Fruit fly (Drosophila melanogaster) Kc167 (cell line): Measurements from ENCODE around the gene CCKLR-17D1.

Experiments
- Myc ChIP-seq: fragments of >200 bp; optimal IDR thresholded peaks from 2 replicates; lab custom pipeline; 2017; ENCODE audit warnings: missing external identifiers
- Sin3A ChIP-seq: fragments of >200 bp; optimal IDR thresholded peaks from 2 replicates; lab custom pipeline; 2018; ENCODE audit warnings: missing external identifiers
- h ChIP-seq: fragments of >200 bp; optimal IDR thresholded peaks from 3 replicates; lab custom pipeline; 2018; ENCODE audit warnings: missing external identifiers
- insv ChIP-seq: fragments of >200 bp; optimal IDR thresholded peaks from 3 replicates; lab custom pipeline; 2018; ENCODE audit warnings: missing external identifiers
- psq ChIP-seq: fragments of >200 bp; optimal IDR thresholded peaks from 2 replicates; lab custom pipeline; 2017; ENCODE audit warnings: missing external identifiers
- ttk ChIP-seq: sonication (Bioruptor generic); optimal IDR thresholded peaks from 2 replicates; lab custom pipeline; 2017; ENCODE audit warnings: missing external identifiers

DNA sequence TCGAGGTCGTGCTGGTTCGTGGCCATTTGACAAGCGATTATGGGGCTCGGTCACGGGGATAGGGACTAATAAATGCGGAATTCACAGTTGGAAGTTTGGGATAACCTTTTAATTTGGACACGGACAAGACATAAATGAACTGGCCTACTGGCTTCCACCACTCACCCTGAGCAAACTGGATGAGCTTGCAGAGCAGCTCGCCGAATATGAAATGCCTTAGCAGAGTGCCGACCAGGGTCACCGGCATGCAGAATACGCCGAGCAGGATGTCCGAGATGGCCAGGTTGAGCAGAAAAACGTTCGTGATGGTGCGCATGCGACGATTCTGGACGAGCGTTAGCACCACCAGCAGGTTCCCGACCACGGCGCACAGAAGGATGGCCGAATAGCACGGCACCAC lies 800 bp downstream of the CCKLR-17D1 start, which contains the start of gene CG42302:
- no peak for TF ChIP-seq h
- TF ChIP-seq insv (lab: Kevin White, UChicago): no peak
- TF ChIP-seq ttk (lab: Kevin White, UChicago): no peak
- TF ChIP-seq psq (lab: Kevin White, UChicago): no peak
- TF ChIP-seq Myc: no peak
- TF ChIP-seq Sin3A (lab: Kevin White, UChicago): no peak
